Worm (Caenorhabditis elegans) whole organism, L1 larva: ENCODE results near the gene aak-1.

ENCODE experiments used
- C34B4.2 ChIP-seq: sonication (generic microtip); optimal IDR thresholded peaks from 2 replicates; lab custom pipeline; 2017; ENCODE audit warnings: mild to moderate bottlenecking, missing genetic modification characterization, missing compliant biosample characterization
- alr-1 ChIP-seq: fragments of 200-800 bp; sonication (Bioruptor generic); optimal IDR thresholded peaks from 2 replicates; lab custom pipeline; 2018; ENCODE audit warnings: borderline replicate concordance, mild to moderate bottlenecking, missing genetic modification characterization, missing compliant biosample characterization
- aly-2 ChIP-seq: fragments of 150-350 bp; optimal IDR thresholded peaks from 2 replicates; lab custom pipeline; 2014; ENCODE audit warnings: missing biosample characterization, missing genetic modification characterization
- blmp-1 ChIP-seq: fragments of 150-350 bp; optimal IDR thresholded peaks from 2 replicates; lab custom pipeline; 2014; ENCODE audit warnings: missing biosample characterization, missing genetic modification characterization
- ceh-88 ChIP-seq: fragments of 200-800 bp; sonication (Bioruptor generic); IDR thresholded peaks from 2 replicates; pipeline ENCODE4 v1.3.6; 2022; ENCODE audit warnings: missing genetic modification characterization, missing compliant biosample characterization
- dpl-1 ChIP-seq, 3 experiments: fragments of 150-350 bp in 2 of 3; sonication (generic microtip) in 1 of 3; optimal IDR thresholded peaks; 2 replicates each; lab custom pipeline; 2014 to 2017; ENCODE audit warnings: missing biosample characterization in 3 of 3, missing genetic modification characterization in 3 of 3, missing genetic modification reagents in 3 of 3
- dsc-1 ChIP-seq: sonication (generic microtip); optimal IDR thresholded peaks from 2 replicates; lab custom pipeline; 2016; ENCODE audit warnings: mild to moderate bottlenecking, missing genetic modification characterization, missing compliant biosample characterization
- efl-3 ChIP-seq: fragments of 200-800 bp; sonication (Bioruptor generic); optimal IDR thresholded peaks from 2 replicates; lab custom pipeline; 2018; ENCODE audit warnings: mild to moderate bottlenecking, missing genetic modification characterization, missing compliant biosample characterization
- egl-27 ChIP-seq, 2 experiments: fragments of 150-350 bp in 1 of 2; sonication (generic microtip); optimal IDR thresholded peaks; 3 replicates each; lab custom pipeline; 2017 to 2018; ENCODE audit warnings: missing biosample characterization in 2 of 2, missing genetic modification characterization in 2 of 2, missing genetic modification reagents in 2 of 2
- elt-2 ChIP-seq: sonication (generic microtip); optimal IDR thresholded peaks from 2 replicates; lab custom pipeline; 2016; ENCODE audit warnings: missing genetic modification characterization, mild to moderate bottlenecking, inconsistent platforms, missing compliant biosample characterization, missing genetic modification reagents
- ets-5 ChIP-seq: fragments of 200-800 bp; sonication (Bioruptor generic); IDR thresholded peaks from 2 replicates; pipeline ENCODE4 v1.3.6; 2022; ENCODE audit warnings: missing genetic modification characterization, missing compliant biosample characterization
- fkh-4 ChIP-seq: sonication (generic microtip); optimal IDR thresholded peaks from 2 replicates; lab custom pipeline; 2016; ENCODE audit warnings: missing compliant biosample characterization, missing genetic modification characterization, borderline replicate concordance
- grh-1 ChIP-seq: fragments of 200-800 bp; sonication (Bioruptor generic); IDR thresholded peaks from 2 replicates; pipeline ENCODE4 v1.3.6; 2022; ENCODE audit warnings: missing genetic modification reagents, missing genetic modification characterization, missing compliant biosample characterization
- hlh-17 ChIP-seq: fragments of 200-800 bp; sonication (Bioruptor generic); optimal IDR thresholded peaks from 2 replicates; lab custom pipeline; 2018; ENCODE audit warnings: missing genetic modification characterization, mild to moderate bottlenecking, missing compliant biosample characterization, moderate library complexity, borderline replicate concordance
- hpl-2 ChIP-seq: fragments of 150-350 bp; optimal IDR thresholded peaks from 2 replicates; lab custom pipeline; 2014; ENCODE audit warnings: missing biosample characterization, missing genetic modification reagents, missing genetic modification characterization
- irx-1 ChIP-seq: sonication (generic microtip); optimal IDR thresholded peaks from 2 replicates; lab custom pipeline; 2016; ENCODE audit warnings: missing genetic modification characterization, missing compliant biosample characterization
- isw-1 ChIP-seq: fragments of 200-800 bp; sonication (Bioruptor generic); IDR thresholded peaks from 2 replicates; pipeline ENCODE4 v1.3.6; 2022; ENCODE audit warnings: missing genetic modification characterization, missing compliant biosample characterization
- lin-35 ChIP-seq, 2 experiments: fragments of 150-350 bp; optimal IDR thresholded peaks; 2 replicates each; lab custom pipeline; 2014; ENCODE audit warnings: missing biosample characterization in 2 of 2, missing genetic modification characterization in 2 of 2, missing genetic modification reagents in 2 of 2
- lsy-2 ChIP-seq, 2 experiments: fragments of 150-350 bp; optimal IDR thresholded peaks; 2 replicates each; lab custom pipeline; 2014; ENCODE audit warnings: missing biosample characterization in 2 of 2, missing genetic modification characterization in 2 of 2
- mab-9 ChIP-seq: fragments of 200-800 bp; sonication (Bioruptor generic); IDR thresholded peaks from 2 replicates; pipeline ENCODE4 v1.3.6; 2022; ENCODE audit warnings: missing genetic modification reagents, missing genetic modification characterization, missing compliant biosample characterization
- mef-2 ChIP-seq: fragments of 150-350 bp; optimal IDR thresholded peaks from 2 replicates; lab custom pipeline; 2014; ENCODE audit warnings: missing biosample characterization, missing genetic modification characterization
- nhr-11 ChIP-seq: fragments of 150-350 bp; optimal IDR thresholded peaks from 2 replicates; lab custom pipeline; 2014; ENCODE audit warnings: missing biosample characterization, missing genetic modification characterization
- nhr-12 ChIP-seq: sonication (generic microtip); optimal IDR thresholded peaks from 2 replicates; lab custom pipeline; 2017; ENCODE audit warnings: missing biosample characterization, missing genetic modification characterization
- nhr-19 ChIP-seq: fragments of 200-800 bp; sonication (Bioruptor generic); conservative IDR thresholded peaks from 2 replicates; pipeline ENCODE4 v1.3.6; 2022; ENCODE audit warnings: missing genetic modification characterization, missing compliant biosample characterization
- nhr-28 ChIP-seq: fragments of 150-350 bp; optimal IDR thresholded peaks from 2 replicates; lab custom pipeline; 2014; ENCODE audit warnings: missing biosample characterization, missing genetic modification characterization
- nhr-47 ChIP-seq: sonication (generic microtip); optimal IDR thresholded peaks from 2 replicates; lab custom pipeline; 2016; ENCODE audit warnings: mild to moderate bottlenecking, missing genetic modification characterization, moderate library complexity, missing compliant biosample characterization
- nhr-77 ChIP-seq: fragments of 150-350 bp; optimal IDR thresholded peaks from 2 replicates; lab custom pipeline; 2014; ENCODE audit warnings: missing biosample characterization, missing genetic modification characterization
- nhr-84 ChIP-seq: sonication (generic microtip); optimal IDR thresholded peaks from 2 replicates; lab custom pipeline; 2017; ENCODE audit warnings: missing biosample characterization, missing genetic modification characterization
- nhr-90 ChIP-seq: sonication (generic microtip); optimal IDR thresholded peaks from 2 replicates; lab custom pipeline; 2016; ENCODE audit warnings: mild to moderate bottlenecking, missing genetic modification characterization, missing compliant biosample characterization; ENCODE audit not compliant: poor library complexity
- pqm-1 ChIP-seq: sonication (generic microtip); optimal IDR thresholded peaks from 3 replicates; lab custom pipeline; 2017; ENCODE audit warnings: missing biosample characterization, missing genetic modification characterization
- rnt-1 ChIP-seq: sonication (generic microtip); optimal IDR thresholded peaks from 2 replicates; lab custom pipeline; 2016; ENCODE audit warnings: mild to moderate bottlenecking, missing genetic modification characterization, moderate library complexity, missing compliant biosample characterization
- skn-1 ChIP-seq: fragments of 150-350 bp; optimal IDR thresholded peaks from 2 replicates; lab custom pipeline; 2014; ENCODE audit warnings: missing biosample characterization, missing genetic modification characterization
- snu-23 ChIP-seq: sonication (generic microtip); optimal IDR thresholded peaks from 2 replicates; lab custom pipeline; 2016; ENCODE audit warnings: missing genetic modification characterization, missing compliant biosample characterization
- sup-37 ChIP-seq: fragments of 200-800 bp; sonication (Bioruptor generic); optimal IDR thresholded peaks from 2 replicates; lab custom pipeline; 2018; ENCODE audit warnings: mild to moderate bottlenecking, missing genetic modification characterization, missing compliant biosample characterization
- swsn-7 ChIP-seq: sonication (generic microtip); optimal IDR thresholded peaks from 2 replicates; lab custom pipeline; 2016; ENCODE audit warnings: missing genetic modification characterization, missing compliant biosample characterization
- tlp-1 ChIP-seq: fragments of 150-350 bp; optimal IDR thresholded peaks from 2 replicates; lab custom pipeline; 2014; ENCODE audit warnings: missing biosample characterization, missing genetic modification characterization
- unc-130 ChIP-seq: fragments of 150-350 bp; optimal IDR thresholded peaks from 2 replicates; lab custom pipeline; 2017; ENCODE audit warnings: missing biosample characterization, missing genetic modification characterization, inconsistent platforms
- unc-30 ChIP-seq: sonication (generic microtip); optimal IDR thresholded peaks from 2 replicates; lab custom pipeline; 2017; ENCODE audit warnings: missing biosample characterization, missing genetic modification characterization
- unc-62 ChIP-seq: fragments of 150-350 bp; optimal IDR thresholded peaks from 2 replicates; lab custom pipeline; 2014; ENCODE audit warnings: missing biosample characterization, missing genetic modification reagents, missing genetic modification characterization
- unc-86 ChIP-seq: sonication (generic microtip); optimal IDR thresholded peaks from 2 replicates; lab custom pipeline; 2016; ENCODE audit warnings: missing genetic modification characterization, missing compliant biosample characterization
- vab-15 ChIP-seq: sonication (generic microtip); optimal IDR thresholded peaks from 2 replicates; lab custom pipeline; 2017; ENCODE audit warnings: missing genotype, mild to moderate bottlenecking, missing genetic modification characterization, missing compliant biosample characterization
- zag-1 ChIP-seq: fragments of 150-350 bp; optimal IDR thresholded peaks from 2 replicates; lab custom pipeline; 2014; ENCODE audit warnings: missing biosample characterization, missing genetic modification characterization
- zip-4 ChIP-seq: fragments of 200-800 bp; sonication (Bioruptor generic); optimal IDR thresholded peaks from 2 replicates; lab custom pipeline; 2018; ENCODE audit warnings: mild to moderate bottlenecking, missing genetic modification characterization, moderate library complexity, missing compliant biosample characterization
- ztf-11 ChIP-seq, 2 experiments: sonication (generic microtip); optimal IDR thresholded peaks; 2 replicates each; lab custom pipeline; 2016 to 2017; ENCODE audit warnings: missing genetic modification characterization in 2 of 2, missing biosample characterization in 1 of 2, missing compliant biosample characterization in 1 of 2

aak-1 gene

DNA sequence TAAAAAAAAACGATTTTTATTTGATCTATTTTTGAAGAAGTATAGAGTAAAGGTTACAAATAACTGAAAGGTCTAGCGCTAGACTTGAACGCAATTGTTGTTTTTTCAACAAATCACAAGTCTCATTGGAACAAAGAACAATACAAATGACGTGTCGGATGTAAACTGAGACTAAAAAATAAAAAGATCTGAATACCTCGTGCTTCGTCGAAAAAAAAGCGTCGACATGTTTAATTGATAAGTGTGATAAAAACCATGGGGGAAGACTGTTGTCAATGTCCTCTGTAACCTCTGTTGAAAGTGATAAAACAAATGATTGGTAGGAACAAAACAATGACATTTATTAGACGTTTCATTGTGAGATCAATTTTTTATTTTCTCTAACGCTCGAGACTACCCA is 21.9 kb upstream of the aak-1 start (continued):
- no peak for TF ChIP-seq vab-15
- no peak for TF ChIP-seq swsn-7 (tag; lab: Kevin White, UChicago)
- no peak for TF ChIP-seq ztf-11 (tag; optimal IDR thresholded peaks at IDR 0.05; lab: Kevin White, UChicago)
- TF ChIP-seq egl-27 (tag; optimal IDR thresholded peaks at IDR 0.05; lab: Kevin White, UChicago) = no peak
- TF ChIP-seq isw-1 (GFP tag; lab: Robert Waterston, UW) = no peak
- no peak for TF ChIP-seq nhr-28 (tag; lab: Kevin White, UChicago)
- no peak for TF ChIP-seq hlh-17 (GFP tag; lab: Kevin White, UChicago)
- no peak for TF ChIP-seq mab-9 (GFP tag; lab: Robert Waterston, UW)
- peak; percentile 50 for TF ChIP-seq unc-130 (tag; lab: Kevin White, UChicago)
- no peak for TF ChIP-seq grh-1 (GFP tag; lab: Robert Waterston, UW)
- no peak for TF ChIP-seq dpl-1 (GFP tag; optimal IDR thresholded peaks at IDR 0.05; lab: Kevin White, UChicago)
- TF ChIP-seq alr-1 = no peak
- peak; percentile 10 for TF ChIP-seq blmp-1
- TF ChIP-seq dsc-1 (tag; lab: Kevin White, UChicago) = no peak
- TF ChIP-seq efl-3 (GFP tag; lab: Kevin White, UChicago) = no peak
- TF ChIP-seq aly-2 (tag; lab: Kevin White, UChicago) = no peak
- no peak for TF ChIP-seq fkh-4 (tag; lab: Kevin White, UChicago)
- TF ChIP-seq nhr-12 (tag; lab: Kevin White, UChicago) = no peak
- TF ChIP-seq zip-4 (GFP tag; lab: Kevin White, UChicago) = no peak
- TF ChIP-seq hpl-2 = no peak
- no peak for TF ChIP-seq unc-62 (GFP tag; lab: Kevin White, UChicago)
- no peak for TF ChIP-seq pqm-1 (tag; lab: Kevin White, UChicago)
- peak in 1 of 2 experiments; percentile 65 for TF ChIP-seq lin-35 (GFP tag; optimal IDR thresholded peaks at IDR 0.05; lab: Kevin White, UChicago)
- TF ChIP-seq snu-23 (GFP tag; lab: Kevin White, UChicago) = peak; percentile 30
- no peak for TF ChIP-seq tlp-1
- TF ChIP-seq irx-1 (tag; lab: Kevin White, UChicago) = no peak
- TF ChIP-seq rnt-1 (tag; lab: Kevin White, UChicago) = no peak
- no peak for TF ChIP-seq C34B4.2 (tag; lab: Kevin White, UChicago)
- TF ChIP-seq ets-5 (GFP tag; lab: Robert Waterston, UW) = no peak
- TF ChIP-seq zag-1 (tag; lab: Kevin White, UChicago) = no peak
- no peak for TF ChIP-seq nhr-77
- no peak for TF ChIP-seq unc-30 (tag; lab: Kevin White, UChicago)
- no peak for TF ChIP-seq nhr-47 (tag; lab: Kevin White, UChicago)
- TF ChIP-seq nhr-84 (tag; lab: Kevin White, UChicago) = no peak
- no peak for TF ChIP-seq nhr-11
- no peak for TF ChIP-seq ceh-88
- no peak for TF ChIP-seq lsy-2 (tag; optimal IDR thresholded peaks at IDR 0.05; lab: Kevin White, UChicago)
- TF ChIP-seq elt-2 (tag; lab: Kevin White, UChicago) = peak; percentile 29
- no peak for TF ChIP-seq unc-86 (tag; lab: Kevin White, UChicago)
- no peak for TF ChIP-seq mef-2 (tag; lab: Kevin White, UChicago)
- TF ChIP-seq sup-37 (GFP tag; lab: Kevin White, UChicago) = no peak
- no peak; the same call in 1 of the 2 replicates for TF ChIP-seq nhr-19 (GFP tag; lab: Robert Waterston, UW)
- peak; percentile 2 for TF ChIP-seq nhr-90 (tag; lab: Kevin White, UChicago)
- TF ChIP-seq skn-1 = no peak
- TF ChIP-seq, all 84 proteins: peak for 13
